Fruit fly (Drosophila melanogaster) Kc167 (cell line): ENCODE data around the gene TfIIEbeta.

Experiments used
- Myc ChIP-seq: fragments of >200 bp; optimal IDR thresholded peaks from 2 replicates; lab custom pipeline; 2017; ENCODE audit warnings: missing external identifiers
- Sin3A ChIP-seq: fragments of >200 bp; optimal IDR thresholded peaks from 2 replicates; lab custom pipeline; 2018; ENCODE audit warnings: missing external identifiers
- h ChIP-seq: fragments of >200 bp; optimal IDR thresholded peaks from 3 replicates; lab custom pipeline; 2018; ENCODE audit warnings: missing external identifiers
- psq ChIP-seq: fragments of >200 bp; optimal IDR thresholded peaks from 2 replicates; lab custom pipeline; 2017; ENCODE audit warnings: missing external identifiers
- ttk ChIP-seq: sonication (Bioruptor generic); optimal IDR thresholded peaks from 2 replicates; lab custom pipeline; 2017; ENCODE audit warnings: missing external identifiers

dm6 chr3L:4254301-4254834 lies 32.5 kb upstream of the TfIIEbeta start, which contains the start of the genes ago and CG1265:
- TF ChIP-seq psq (lab: Kevin White, UChicago) (no peak), Myc (lab: Kevin White, UChicago) (no peak), Sin3A (lab: Kevin White, UChicago) (peak; percentile 30), ttk (lab: Kevin White, UChicago) (no peak), h (lab: Kevin White, UChicago) (no peak)
